Worm (Caenorhabditis elegans): ENCODE results near the gene cex-2.

cex-2 gene

ce11 chrII:7816163-7816776, 18.9 kb downstream of the cex-2 start, which contains the start of gene cki-2 (continued):
- TF ChIP-seq lir-3 (tag; optimal IDR thresholded peaks at IDR 0.05), result no peak
- TF ChIP-seq nhr-42 (GFP tag; IDR thresholded peaks at IDR 0.05), result no peak
- TF ChIP-seq jun-1 (tag; optimal IDR thresholded peaks at IDR 0.05), result no peak
- TF ChIP-seq mes-2 (tag; optimal IDR thresholded peaks at IDR 0.05; ENCODE audit: poor library complexity, severe bottlenecking), result no peak

- TF ChIP-seq daf-19 (GFP tag; conservative IDR thresholded peaks at IDR 0.05), result no peak
- TF ChIP-seq ceh-20 (GFP tag; IDR thresholded peaks at IDR 0.05), result no peak
- no peak for TF ChIP-seq tra-1 (GFP tag; IDR thresholded peaks at IDR 0.05)
- TF ChIP-seq dve-1 (tag; optimal IDR thresholded peaks at IDR 0.05; ENCODE audit: insufficient read depth), result no peak
- TF ChIP-seq nhr-76 (tag; optimal IDR thresholded peaks at IDR 0.05), result no peak
- TF ChIP-seq lin-29 (GFP tag; IDR thresholded peaks at IDR 0.05), result no peak
- TF ChIP-seq F37D6.2 (tag; optimal IDR thresholded peaks at IDR 0.05), result no peak
- TF ChIP-seq lin-1 (GFP tag; IDR thresholded peaks at IDR 0.05), result no peak
- TF ChIP-seq gei-8 (GFP tag; optimal IDR thresholded peaks at IDR 0.05), result no peak
- no peak for TF ChIP-seq nhr-237 (tag; optimal IDR thresholded peaks at IDR 0.05)
- no peak for TF ChIP-seq Y75B8A.6 (GFP tag; IDR thresholded peaks at IDR 0.05)
These were observed 19.8 kb downstream of the cex-2 start for ce11 chrII:7815406-7815805.

ce11 chrII:7814915-7815314, 20.3 kb downstream of the cex-2 start:
- TF ChIP-seq hmg-1.1 (GFP tag; IDR thresholded peaks at IDR 0.05), result no peak
- no peak for TF ChIP-seq fkh-10 (GFP tag; optimal IDR thresholded peaks at IDR 0.05)
- no peak for TF ChIP-seq aly-2 (tag; optimal IDR thresholded peaks at IDR 0.05)
- no peak for TF ChIP-seq zfp-2 (tag; optimal IDR thresholded peaks at IDR 0.05)
- TF ChIP-seq madf-9 (GFP tag; conservative IDR thresholded peaks at IDR 0.05), result no peak
- no peak for TF ChIP-seq gei-8 (GFP tag; optimal IDR thresholded peaks at IDR 0.05)
- TF ChIP-seq mxl-2 (GFP tag; conservative IDR thresholded peaks at IDR 0.05), result no peak
- TF ChIP-seq dve-1 (tag; optimal IDR thresholded peaks at IDR 0.05; ENCODE audit: insufficient read depth), result peak; percentile 93
- no peak for TF ChIP-seq hif-1 (tag; optimal IDR thresholded peaks at IDR 0.05)
- no peak for TF ChIP-seq mep-1 (tag; optimal IDR thresholded peaks at IDR 0.05)
- no peak for TF ChIP-seq nhr-42 (GFP tag; IDR thresholded peaks at IDR 0.05)
- TF ChIP-seq T20F7.1 (GFP tag; optimal IDR thresholded peaks at IDR 0.05), result no peak
- no peak for TF ChIP-seq F49E8.2 (tag; optimal IDR thresholded peaks at IDR 0.05; ENCODE audit: borderline replicate concordance)
- no peak for TF ChIP-seq skn-1 (tag; optimal IDR thresholded peaks at IDR 0.05)
- TF ChIP-seq R02D3.7 (tag; optimal IDR thresholded peaks at IDR 0.05), result no peak
- no peak for TF ChIP-seq lin-29 (GFP tag; IDR thresholded peaks at IDR 0.05)
- TF ChIP-seq lin-39 (tag; optimal IDR thresholded peaks at IDR 0.05), result no peak
- TF ChIP-seq lir-3 (tag; optimal IDR thresholded peaks at IDR 0.05), result no peak
- TF ChIP-seq dmd-8 (GFP tag; IDR thresholded peaks at IDR 0.05), result no peak
- peak; percentile 8 to 73 for TF ChIP-seq unc-62 (GFP tag; optimal IDR thresholded peaks at IDR 0.05 in 1 of 2)
- no peak for TF ChIP-seq unc-62 (tag; optimal IDR thresholded peaks at IDR 0.05)
- no peak for TF ChIP-seq D1046.2 (GFP tag; IDR thresholded peaks at IDR 0.05)
- no peak for TF ChIP-seq unc-130 (GFP tag; optimal IDR thresholded peaks at IDR 0.05)
- no peak for TF ChIP-seq nhr-10 (tag; optimal IDR thresholded peaks at IDR 0.05)
- no peak for TF ChIP-seq ZK337.2 (GFP tag; IDR thresholded peaks at IDR 0.05)
- TF ChIP-seq daf-8 (GFP tag; IDR thresholded peaks at IDR 0.05), result no peak
- no peak for TF ChIP-seq zfp-3 (GFP tag; conservative IDR thresholded peaks at IDR 0.05)
- TF ChIP-seq lin-13 (GFP tag; optimal IDR thresholded peaks at IDR 0.05), result no peak
- TF ChIP-seq rbr-2 (tag; optimal IDR thresholded peaks at IDR 0.05), result no peak
- no peak for TF ChIP-seq zag-1 (tag; optimal IDR thresholded peaks at IDR 0.05)
- no peak for TF ChIP-seq egl-27 (tag; optimal IDR thresholded peaks at IDR 0.05)
- TF ChIP-seq lin-38 (GFP tag; IDR thresholded peaks at IDR 0.05), result no peak
- no peak for TF ChIP-seq Y5F2A.4 (GFP tag; optimal IDR thresholded peaks at IDR 0.05)
- no peak for TF ChIP-seq lin-15B (tag; optimal IDR thresholded peaks at IDR 0.05)
- TF ChIP-seq mdl-1 (tag; optimal IDR thresholded peaks at IDR 0.05), result no peak
- TF ChIP-seq ztf-11 (tag; optimal IDR thresholded peaks at IDR 0.05), result no peak
- TF ChIP-seq nhr-237 (tag; optimal IDR thresholded peaks at IDR 0.05), result no peak
- TF ChIP-seq ZK546.5 (tag; optimal IDR thresholded peaks at IDR 0.05), result no peak
- no peak for TF ChIP-seq nhr-11 (tag; optimal IDR thresholded peaks at IDR 0.05)
- TF ChIP-seq F37D6.2 (tag; optimal IDR thresholded peaks at IDR 0.05), result no peak

All from whole organism, L4 larva.